Worm (Caenorhabditis elegans): ENCODE measurements around the gene slrp-1.

- no peak for TF ChIP-seq tbp1 (GFP tag; optimal IDR thresholded peaks at IDR 0.05)
- no peak for TF ChIP-seq lin-54 (GFP tag; optimal IDR thresholded peaks at IDR 0.05)
- TF ChIP-seq nhr-80 (tag; optimal IDR thresholded peaks at IDR 0.05) = no peak
- TF ChIP-seq dpl-1 (GFP tag; optimal IDR thresholded peaks at IDR 0.05) = no peak
- TF ChIP-seq unc-130 (GFP tag; optimal IDR thresholded peaks at IDR 0.05) = no peak
- TF ChIP-seq ztf-3 (GFP tag; optimal IDR thresholded peaks at IDR 0.05) = no peak
- TF ChIP-seq dox-1 (GFP tag; IDR thresholded peaks at IDR 0.05) = no peak
Measured at ce11 chrV:13600882-13601281, 35.2 kb downstream of the slrp-1 start, which contains the start of gene rdy-2.

Measured in whole organism, young adult.